Worm (Caenorhabditis elegans): Measurements from ENCODE around the gene C52E2.3.
"Not testable (repeated sequence)": the region's sequence is repeated elsewhere in the genome, so short reads cannot be mapped to it uniquely, and the experiment has no call there.

The C52E2.3 gene

DNA sequence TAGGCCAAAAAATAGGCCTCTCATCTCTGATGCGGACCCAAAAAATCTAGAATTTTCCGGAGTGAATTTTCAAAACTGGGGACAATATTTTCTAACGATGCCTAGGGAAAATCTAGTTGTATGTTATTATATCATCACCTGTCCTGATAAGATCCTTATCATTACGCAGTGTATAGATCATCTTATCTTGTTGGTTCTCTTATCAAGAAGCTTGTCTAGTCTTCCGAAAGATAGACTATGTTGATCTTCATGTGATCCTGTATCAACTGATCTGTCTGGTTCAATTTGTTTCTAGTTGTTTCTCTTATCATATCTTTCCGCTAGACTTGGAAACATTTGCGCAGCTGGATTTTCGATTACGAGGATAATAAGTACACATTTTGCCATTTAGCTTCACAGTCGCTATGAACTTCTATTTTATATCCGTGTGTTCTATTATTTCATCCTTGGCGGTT, at the start of gene C52E2.3:
C52E2.3 (plus strand) TSS at position 405 of the 455 bp plus-strand sequence.
- TF ChIP-seq ceh-13 (GFP tag; optimal IDR thresholded peaks at IDR 0.05) (no peak), ets-7 (tag; optimal IDR thresholded peaks at IDR 0.05) (no peak), tbx-37 (GFP tag; conservative IDR thresholded peaks at IDR 0.05) (no peak), hmbx-1 (tag; optimal IDR thresholded peaks at IDR 0.05) (no peak), tbx-11 (GFP tag; IDR thresholded peaks at IDR 0.05) (no peak), hnd-1 (tag; optimal IDR thresholded peaks at IDR 0.05) (no peak), aly-1 (tag; optimal IDR thresholded peaks at IDR 0.05) (no peak), pes-1 (GFP tag; IDR thresholded peaks at IDR 0.05) (no peak), ceh-36 (tag; optimal IDR thresholded peaks at IDR 0.05) (no peak), scrt-1 (GFP tag; IDR thresholded peaks at IDR 0.05) (no peak), B0310.2 (tag; optimal IDR thresholded peaks at IDR 0.05) (no peak)

DNA sequence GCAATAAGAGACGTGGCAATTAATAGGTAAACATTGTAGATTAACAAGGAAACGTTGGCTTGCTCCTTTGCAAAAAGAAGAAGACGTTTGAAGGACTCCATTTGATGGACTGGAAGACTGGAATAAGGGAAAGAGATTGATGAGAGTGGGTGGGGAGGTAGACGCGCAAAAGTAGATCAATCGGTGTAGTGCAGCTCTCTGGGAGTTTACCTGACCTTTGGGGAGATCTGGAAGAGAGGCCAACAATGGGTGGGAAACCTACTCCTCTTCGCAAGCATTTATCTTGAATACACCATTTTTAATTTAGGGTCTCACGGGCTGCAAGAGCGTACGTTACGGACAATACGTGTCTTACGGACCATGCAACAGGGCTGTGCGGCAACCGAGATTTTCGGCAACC, 44.7 kb upstream of the C52E2.3 start, which contains the start of gene C08F1.12:
C08F1.12 (minus strand) TSS at position 101 of the 400 bp plus-strand sequence.
- TF ChIP-seq hmg-4 (GFP tag; optimal IDR thresholded peaks at IDR 0.05): no peak
- TF ChIP-seq hmbx-1 (tag; optimal IDR thresholded peaks at IDR 0.05): no peak
- no peak for TF ChIP-seq hnd-1 (tag; optimal IDR thresholded peaks at IDR 0.05)
- TF ChIP-seq tra-4 (tag; optimal IDR thresholded peaks at IDR 0.05): no peak
- TF ChIP-seq ama-1 (optimal IDR thresholded peaks at IDR 0.05): no peak
- TF ChIP-seq ceh-13 (GFP tag; optimal IDR thresholded peaks at IDR 0.05): no peak
- no peak for TF ChIP-seq ets-7 (tag; optimal IDR thresholded peaks at IDR 0.05)
- no peak for TF ChIP-seq F13C5.2 (tag; optimal IDR thresholded peaks at IDR 0.05)

DNA sequence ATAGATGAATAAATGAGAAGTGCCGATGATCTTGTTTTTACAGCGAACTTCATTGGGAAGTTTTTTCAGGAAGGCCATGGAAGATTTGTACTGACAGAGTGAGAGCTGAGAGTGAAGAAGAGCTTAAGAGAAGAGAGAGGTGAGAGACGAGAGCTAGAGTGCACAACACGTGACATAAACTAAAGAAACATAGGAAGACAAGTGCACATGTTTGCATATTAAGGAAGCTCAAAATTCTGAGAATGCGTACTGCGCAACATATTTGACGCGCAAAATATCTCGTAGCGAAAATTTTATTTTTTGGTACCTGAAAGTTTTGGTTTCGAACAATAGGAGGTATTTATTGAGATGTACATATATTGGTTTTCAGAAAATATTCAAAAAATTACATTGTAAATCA, 42.8 kb upstream of the C52E2.3 start, which contains the start of gene C08F1.8:
C08F1.8 (minus strand) TSS at position 101 of the 400 bp plus-strand sequence.
- no peak for TF ChIP-seq tra-4 (tag; optimal IDR thresholded peaks at IDR 0.05)
- no peak for TF ChIP-seq scrt-1 (GFP tag; IDR thresholded peaks at IDR 0.05)
- no peak for TF ChIP-seq tbx-37 (GFP tag; conservative IDR thresholded peaks at IDR 0.05)
- TF ChIP-seq flt-1 (GFP tag; IDR thresholded peaks at IDR 0.05): no peak

DNA sequence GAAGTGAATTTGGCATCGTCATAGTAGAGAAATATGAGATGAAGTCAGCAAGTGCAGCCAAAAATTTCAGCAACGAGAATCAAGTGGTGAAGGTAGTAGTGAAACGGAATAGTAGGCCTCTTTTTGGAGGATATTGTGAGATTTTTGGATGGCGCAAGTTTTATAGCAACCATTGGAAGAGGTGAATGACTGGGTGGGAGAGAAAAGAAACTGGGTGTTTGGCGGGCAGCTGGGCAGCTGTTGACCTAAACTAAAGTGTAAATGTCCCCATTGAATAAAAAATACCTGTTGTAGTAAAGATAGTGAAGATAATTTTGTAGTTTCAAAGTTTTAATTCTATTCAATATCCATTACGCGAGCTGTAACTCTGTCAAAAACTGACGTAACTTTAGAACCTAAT, 35.0 kb upstream of the C52E2.3 start:
- TF ChIP-seq hmbx-1 (tag; optimal IDR thresholded peaks at IDR 0.05) (no peak), F13C5.2 (tag; optimal IDR thresholded peaks at IDR 0.05) (no peak), B0310.2 (tag; optimal IDR thresholded peaks at IDR 0.05) (no peak), ceh-13 (GFP tag; optimal IDR thresholded peaks at IDR 0.05) (no peak), hmg-4 (GFP tag; optimal IDR thresholded peaks at IDR 0.05) (no peak), ama-1 (optimal IDR thresholded peaks at IDR 0.05) (no peak), scrt-1 (GFP tag; IDR thresholded peaks at IDR 0.05) (no peak)

DNA sequence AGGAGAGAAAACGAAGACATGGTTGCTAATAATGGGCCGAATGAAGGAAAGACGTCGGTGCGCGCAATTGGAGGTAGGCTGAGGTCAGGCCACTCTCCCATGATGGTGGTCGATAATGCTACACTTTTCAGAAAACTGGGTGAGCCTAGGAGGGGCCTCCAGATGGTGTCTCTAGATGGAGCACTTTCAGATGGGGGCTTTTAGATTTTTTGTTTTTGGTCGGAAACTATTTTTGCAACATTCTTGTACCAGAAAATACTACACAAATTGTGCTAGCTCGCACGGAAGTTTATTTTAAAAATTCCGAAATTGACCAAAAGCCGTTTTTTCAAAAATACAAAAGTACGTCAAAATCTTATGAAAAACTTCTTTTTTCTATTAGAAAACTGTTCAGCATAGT, 32.7 kb upstream of the C52E2.3 start, which contains the start of gene fbxb-10:
fbxb-10 (minus strand) TSS at position 101 of the 400 bp plus-strand sequence.
- TF ChIP-seq scrt-1 (GFP tag; IDR thresholded peaks at IDR 0.05) (no peak), F13C5.2 (tag; optimal IDR thresholded peaks at IDR 0.05) (no peak), ceh-13 (GFP tag; optimal IDR thresholded peaks at IDR 0.05) (no peak), ama-1 (optimal IDR thresholded peaks at IDR 0.05) (no peak), tbx-37 (GFP tag; conservative IDR thresholded peaks at IDR 0.05) (no peak), ceh-36 (tag; optimal IDR thresholded peaks at IDR 0.05) (no peak), sea-1 (GFP tag; conservative IDR thresholded peaks at IDR 0.05) (no peak), aly-1 (tag; optimal IDR thresholded peaks at IDR 0.05) (no peak), hmg-4 (GFP tag; optimal IDR thresholded peaks at IDR 0.05) (no peak), pes-1 (GFP tag; IDR thresholded peaks at IDR 0.05) (no peak), B0310.2 (tag; optimal IDR thresholded peaks at IDR 0.05) (no peak), flt-1 (GFP tag; IDR thresholded peaks at IDR 0.05) (no peak), tra-4 (tag; optimal IDR thresholded peaks at IDR 0.05) (no peak)

DNA sequence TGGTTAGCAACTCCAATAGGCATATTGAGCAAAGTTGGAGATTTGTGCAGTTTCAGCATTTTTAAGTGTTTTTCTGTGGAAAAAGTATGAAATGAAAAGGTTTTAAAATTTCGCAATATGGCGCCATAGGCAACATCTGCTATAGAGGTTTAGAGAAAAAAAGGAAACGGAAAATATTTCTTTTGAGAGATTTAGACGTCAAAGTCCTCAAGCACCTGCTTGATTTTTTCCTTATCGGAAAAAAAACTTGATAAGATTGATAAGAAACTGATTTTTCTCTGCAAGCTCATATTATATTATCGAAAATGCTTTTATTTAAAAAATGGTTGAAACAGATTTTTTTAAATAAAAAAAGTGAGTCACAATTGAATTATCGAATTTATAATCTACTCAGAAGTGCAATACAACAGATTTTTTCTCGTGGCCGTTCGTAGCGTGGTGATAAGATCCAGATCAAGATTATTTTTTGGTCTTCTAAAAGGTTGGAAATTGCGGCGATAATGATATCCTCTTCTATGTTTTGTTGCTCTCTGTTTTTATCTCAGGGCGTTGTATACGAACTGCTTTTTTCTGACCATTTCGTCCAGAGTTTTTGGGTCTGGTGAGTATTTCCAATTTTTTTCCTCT, 31.0 kb upstream of the C52E2.3 start, which contains the start of gene fbxc-19:
fbxc-19 (plus strand) TSS at position 536 of the 627 bp plus-strand sequence.
- TF ChIP-seq hmg-4 (GFP tag; optimal IDR thresholded peaks at IDR 0.05) (no peak), ceh-13 (GFP tag; optimal IDR thresholded peaks at IDR 0.05) (no peak), B0310.2 (tag; optimal IDR thresholded peaks at IDR 0.05) (no peak), sea-1 (GFP tag; conservative IDR thresholded peaks at IDR 0.05) (no peak), F13C5.2 (tag; optimal IDR thresholded peaks at IDR 0.05) (no peak), aly-1 (tag; optimal IDR thresholded peaks at IDR 0.05) (no peak), ets-7 (tag; optimal IDR thresholded peaks at IDR 0.05) (no peak), pes-1 (GFP tag; IDR thresholded peaks at IDR 0.05) (no peak; the same call in 1 of the 2 replicates), hmbx-1 (tag; optimal IDR thresholded peaks at IDR 0.05) (no peak), ceh-36 (tag; optimal IDR thresholded peaks at IDR 0.05) (no peak), tbx-37 (GFP tag; conservative IDR thresholded peaks at IDR 0.05) (no peak), hnd-1 (tag; optimal IDR thresholded peaks at IDR 0.05) (no peak), scrt-1 (GFP tag; IDR thresholded peaks at IDR 0.05) (no peak), flt-1 (GFP tag; IDR thresholded peaks at IDR 0.05) (no peak)

DNA sequence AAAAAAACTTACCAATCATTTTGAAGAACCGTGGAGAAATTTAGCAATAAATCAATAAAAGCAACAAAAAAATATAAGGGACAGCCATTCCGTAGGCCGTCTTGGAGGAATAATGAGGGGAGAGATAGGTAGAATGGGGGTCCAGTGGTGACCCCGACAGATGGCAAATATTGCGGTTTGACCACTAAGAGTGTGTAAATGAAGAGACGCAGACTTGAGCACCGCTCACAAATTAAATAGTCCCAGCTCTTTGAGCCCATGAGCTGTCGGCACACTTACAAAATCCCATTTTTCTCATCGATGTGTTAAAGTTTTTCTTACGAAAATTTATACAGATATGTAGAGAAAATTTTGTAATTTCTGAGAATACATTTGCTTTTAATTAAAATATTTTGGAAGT, 30.3 kb upstream of the C52E2.3 start, which contains the start of gene fbxa-3:
fbxa-3 (minus strand) TSS at position 101 of the 400 bp plus-strand sequence.
- TF ChIP-seq B0310.2 (tag; optimal IDR thresholded peaks at IDR 0.05) (no peak), tbx-37 (GFP tag; conservative IDR thresholded peaks at IDR 0.05) (no peak), flt-1 (GFP tag; IDR thresholded peaks at IDR 0.05) (no peak), ets-7 (tag; optimal IDR thresholded peaks at IDR 0.05) (no peak), pes-1 (GFP tag; IDR thresholded peaks at IDR 0.05) (no peak), scrt-1 (GFP tag; IDR thresholded peaks at IDR 0.05) (no peak), F13C5.2 (tag; optimal IDR thresholded peaks at IDR 0.05) (no peak), hmbx-1 (tag; optimal IDR thresholded peaks at IDR 0.05) (no peak)

DNA sequence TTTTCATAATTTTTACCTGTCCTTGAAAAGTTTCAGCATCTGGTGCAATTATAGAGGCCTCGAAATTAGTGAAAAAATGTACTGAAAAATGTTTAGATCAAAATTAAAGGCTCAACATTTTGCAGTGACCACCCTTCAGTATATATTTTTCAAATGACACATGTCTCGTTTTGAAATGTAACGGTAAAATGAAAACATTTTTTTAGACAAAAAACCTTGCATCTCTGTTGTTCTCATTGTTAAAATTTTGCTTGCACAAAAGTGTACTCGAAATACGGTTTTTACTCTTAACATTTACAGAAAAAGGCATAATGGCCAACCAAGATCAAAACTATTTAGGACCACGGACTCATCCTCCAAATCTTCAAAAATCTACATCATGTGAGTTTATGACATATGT, 26.7 kb upstream of the C52E2.3 start, which contains the start of gene math-41:
math-41 (plus strand) TSS at position 301 of the 400 bp plus-strand sequence.
- not testable (repeated sequence) for TF ChIP-seq sea-1 (GFP tag; conservative IDR thresholded peaks at IDR 0.05); scrt-1 (GFP tag; IDR thresholded peaks at IDR 0.05); ets-7 (tag; optimal IDR thresholded peaks at IDR 0.05)

All from whole organism, early embryonic.